Worm (Caenorhabditis elegans): ENCODE results near the gene vha-4.

ce11 chrII:7838661-7839060 lies 40.5 kb downstream of the vha-4 start:
- TF ChIP-seq snpc-4 (tag; optimal IDR thresholded peaks at IDR 0.05) (no peak), nhr-77 (tag; optimal IDR thresholded peaks at IDR 0.05) (no peak), ets-5 (GFP tag; IDR thresholded peaks at IDR 0.05) (no peak), ceh-82 (tag; optimal IDR thresholded peaks at IDR 0.05) (peak in 1 of 3 experiments; percentile 28), egl-13 (tag; optimal IDR thresholded peaks at IDR 0.05) (no peak), nhr-71 (tag; optimal IDR thresholded peaks at IDR 0.05) (peak; percentile 20), tlp-1 (tag; optimal IDR thresholded peaks at IDR 0.05) (no peak), mdl-1 (tag; optimal IDR thresholded peaks at IDR 0.05) (no peak), alr-1 (tag; optimal IDR thresholded peaks at IDR 0.05; ENCODE audit: borderline replicate concordance) (no peak), efl-1 (optimal IDR thresholded peaks at IDR 0.05) (peak; percentile 9 to 28), efl-1 (GFP tag; optimal IDR thresholded peaks at IDR 0.05 in 1 of 2) (peak in 1 of 2 experiments; percentile 13), unc-98 (GFP tag; IDR thresholded peaks at IDR 0.05) (no peak), sup-37 (GFP tag; optimal IDR thresholded peaks at IDR 0.05) (no peak), pag-3 (tag; optimal IDR thresholded peaks at IDR 0.05; ENCODE audit: borderline replicate concordance, insufficient read depth) (no peak)
